Fruit fly (Drosophila melanogaster) whole organism, embryonic: ENCODE measurements around the gene Lmx1a.

Source experiments
- BEAF-32 ChIP-seq: fragments of 200-800 bp; sonication (Bioruptor generic); optimal IDR thresholded peaks from 3 replicates; lab custom pipeline; 2017; ENCODE audit warnings: missing biosample characterization, missing genetic modification characterization, mild to moderate bottlenecking, moderate library complexity, missing genetic modification reagents
- CG10209 ChIP-seq: fragments of 200-800 bp; sonication (Bioruptor generic); optimal IDR thresholded peaks from 3 replicates; lab custom pipeline; 2017; ENCODE audit warnings: missing biosample characterization, mild to moderate bottlenecking, missing genetic modification characterization, missing genetic modification reagents
- CG11504 ChIP-seq: fragments of 200-800 bp; sonication (Bioruptor generic); optimal IDR thresholded peaks from 3 replicates; lab custom pipeline; 2019; ENCODE audit warnings: missing biosample characterization, mild to moderate bottlenecking, missing genetic modification characterization, moderate library complexity
- CG13287 ChIP-seq: fragments of 200-800 bp; sonication (Bioruptor generic); IDR thresholded peaks from 2 replicates; pipeline ENCODE4 v1.3.6; 2022; ENCODE audit warnings: missing biosample characterization, missing genetic modification characterization; ENCODE audit not compliant: partially characterized antibody
- CG13624 ChIP-seq: fragments of 200-800 bp; sonication (Bioruptor generic); optimal IDR thresholded peaks from 2 replicates; lab custom pipeline; 2016; ENCODE audit warnings: missing biosample characterization, missing genetic modification characterization
- CG17328 ChIP-seq: fragments of 200-800 bp; sonication (Bioruptor generic); IDR thresholded peaks from 2 replicates; pipeline ENCODE4 v1.3.6; 2022; ENCODE audit warnings: missing biosample characterization, missing genetic modification characterization
- CG2712 ChIP-seq: fragments of 200-800 bp; optimal IDR thresholded peaks from 3 replicates; lab custom pipeline; 2019; ENCODE audit warnings: missing biosample characterization, mild to moderate bottlenecking, missing genetic modification characterization, moderate library complexity
- CG31441 ChIP-seq: fragments of 200-800 bp; sonication (Bioruptor generic); IDR thresholded peaks from 2 replicates; pipeline ENCODE4 v1.3.6; 2022; ENCODE audit warnings: missing biosample characterization, missing genetic modification characterization
- CG32772 ChIP-seq: fragments of 200-800 bp; sonication (Bioruptor generic); IDR thresholded peaks from 2 replicates; pipeline ENCODE4 v1.3.6; 2022; ENCODE audit warnings: missing biosample characterization, missing genetic modification characterization
- CG33213 ChIP-seq: fragments of 200-800 bp; sonication (Bioruptor generic); optimal IDR thresholded peaks from 3 replicates; lab custom pipeline; 2016; ENCODE audit warnings: missing biosample characterization, missing genetic modification characterization
- CG3995 ChIP-seq: fragments of 200-800 bp; sonication (Bioruptor generic); optimal IDR thresholded peaks from 3 replicates; lab custom pipeline; 2016; ENCODE audit warnings: missing biosample characterization, missing genetic modification characterization
- CG6654 ChIP-seq: fragments of 200-800 bp; sonication (Bioruptor generic); optimal IDR thresholded peaks from 2 replicates; lab custom pipeline; 2017; ENCODE audit warnings: missing biosample characterization, mild to moderate bottlenecking, missing genetic modification characterization
- CG7786 ChIP-seq: fragments of 200-800 bp; sonication (Bioruptor generic); optimal IDR thresholded peaks from 2 replicates; lab custom pipeline; 2016; ENCODE audit warnings: missing biosample characterization, missing genetic modification characterization
- CG9932 ChIP-seq: fragments of 200-800 bp; sonication (Bioruptor generic); IDR thresholded peaks from 2 replicates; pipeline ENCODE4 v1.3.6; 2022; ENCODE audit warnings: missing biosample characterization, missing genetic modification characterization
- Chrac-16 ChIP-seq: fragments of 200-800 bp; sonication (Bioruptor generic); optimal IDR thresholded peaks from 3 replicates; lab custom pipeline; 2016; ENCODE audit warnings: missing biosample characterization, missing genetic modification characterization
- CkIIα-i1 ChIP-seq: fragments of 200-800 bp; sonication (Bioruptor generic); IDR thresholded peaks from 2 replicates; pipeline ENCODE4 v1.3.6; 2022; ENCODE audit warnings: missing biosample characterization, missing genetic modification characterization
- CoRest ChIP-seq: fragments of 200-800 bp; sonication (Bioruptor generic); optimal IDR thresholded peaks from 3 replicates; lab custom pipeline; 2018; ENCODE audit warnings: missing biosample characterization, mild to moderate bottlenecking, missing genetic modification characterization, moderate library complexity
- Dad ChIP-seq: fragments of 200-800 bp; sonication (Bioruptor generic); optimal IDR thresholded peaks from 3 replicates; lab custom pipeline; 2016; ENCODE audit warnings: missing biosample characterization, missing genetic modification characterization
- Ets65A ChIP-seq: fragments of 200-800 bp; sonication (Bioruptor generic); peaks from one replicate; lab custom pipeline; 2016; ENCODE audit warnings: missing biosample characterization, missing genetic modification characterization
- Ets97D ChIP-seq: fragments of 200-800 bp; sonication (Bioruptor generic); optimal IDR thresholded peaks from 3 replicates; lab custom pipeline; 2016; ENCODE audit warnings: missing biosample characterization, missing genetic modification characterization
- Lim3 ChIP-seq: fragments of 200-800 bp; sonication (Bioruptor generic); IDR thresholded peaks from 2 replicates; pipeline ENCODE4 v1.3.6; 2022; ENCODE audit warnings: missing biosample characterization, missing genetic modification characterization
- Max ChIP-seq: fragments of 200-800 bp; sonication (Bioruptor generic); optimal IDR thresholded peaks from 2 replicates; lab custom pipeline; 2016; ENCODE audit warnings: missing biosample characterization, mild to moderate bottlenecking, missing genetic modification characterization
- Med ChIP-seq: fragments of 200-800 bp; sonication (Bioruptor generic); peaks from one replicate; lab custom pipeline; 2016; ENCODE audit warnings: missing biosample characterization, missing genetic modification characterization, mild to moderate bottlenecking, inconsistent platforms, moderate library complexity
- Mes4 ChIP-seq: fragments of 200-800 bp; sonication (Bioruptor generic); optimal IDR thresholded peaks from 2 replicates; lab custom pipeline; 2016; ENCODE audit warnings: missing biosample characterization, missing genetic modification characterization
- NC2β ChIP-seq: fragments of 200-800 bp; sonication (Bioruptor generic); optimal IDR thresholded peaks from 2 replicates; lab custom pipeline; 2016; ENCODE audit warnings: missing biosample characterization, missing genetic modification characterization
- Nf-YC ChIP-seq: fragments of 200-800 bp; optimal IDR thresholded peaks from 3 replicates; lab custom pipeline; 2019; ENCODE audit warnings: missing biosample characterization, mild to moderate bottlenecking, missing genetic modification characterization, moderate library complexity
- Optix ChIP-seq: fragments of 200-800 bp; sonication (Bioruptor generic); IDR thresholded peaks from 3 replicates; pipeline ENCODE4 v1.3.6; 2022; ENCODE audit warnings: missing biosample characterization, missing genetic modification characterization
- Poxn ChIP-seq: fragments of 200-800 bp; sonication (Bioruptor generic); IDR thresholded peaks from 2 replicates; pipeline ENCODE4 v1.3.6; 2022; ENCODE audit warnings: missing biosample characterization, missing genetic modification characterization
- Sin3A ChIP-seq: fragments of >200 bp; optimal IDR thresholded peaks from 2 replicates; lab custom pipeline; 2018
- bab2 ChIP-seq: fragments of 200-800 bp; sonication (Bioruptor generic); optimal IDR thresholded peaks from 2 replicates; lab custom pipeline; 2016; ENCODE audit warnings: missing biosample characterization, missing genetic modification characterization
- cato ChIP-seq: fragments of 200-800 bp; sonication (Bioruptor generic); optimal IDR thresholded peaks from 2 replicates; lab custom pipeline; 2016; ENCODE audit warnings: missing biosample characterization, missing genetic modification characterization, borderline replicate concordance
- croc ChIP-seq: fragments of 200-800 bp; sonication (Bioruptor generic); conservative IDR thresholded peaks from 3 replicates; pipeline ENCODE4 v1.3.6; 2022; ENCODE audit warnings: missing biosample characterization, missing genetic modification characterization
- danr ChIP-seq: fragments of 200-800 bp; sonication (Bioruptor generic); IDR thresholded peaks from 2 replicates; pipeline ENCODE4 v1.3.6; 2022; ENCODE audit warnings: missing biosample characterization, missing genetic modification characterization
- dpn ChIP-seq, 2 experiments: fragments of 200-800 bp; sonication (Bioruptor generic); optimal IDR thresholded peaks; 3 replicates each; lab custom pipeline; 2016; ENCODE audit warnings: missing biosample characterization in 2 of 2, missing genetic modification characterization in 2 of 2
- ewg ChIP-seq: fragments of 200-800 bp; sonication (Bioruptor generic); optimal IDR thresholded peaks from 3 replicates; lab custom pipeline; 2017; ENCODE audit warnings: mild to moderate bottlenecking, missing biosample characterization, missing genetic modification reagents, missing genetic modification characterization
- fu2 ChIP-seq: fragments of 200-800 bp; sonication (Bioruptor generic); optimal IDR thresholded peaks from 2 replicates; lab custom pipeline; 2016; ENCODE audit warnings: missing biosample characterization, missing genetic modification characterization
- gfzf ChIP-seq: fragments of 200-800 bp; sonication (Bioruptor generic); optimal IDR thresholded peaks from 2 replicates; lab custom pipeline; 2016; ENCODE audit warnings: missing biosample characterization, mild to moderate bottlenecking, missing genetic modification characterization, moderate library complexity
- ham ChIP-seq: fragments of 200-800 bp; sonication (Bioruptor generic); IDR thresholded peaks from 2 replicates; pipeline ENCODE4 v1.3.6; 2022; ENCODE audit warnings: missing biosample characterization, missing genetic modification characterization
- insv ChIP-seq, 2 experiments: fragments of 200-800 bp; sonication (Bioruptor generic); optimal IDR thresholded peaks; 3 replicates each; lab custom pipeline; 2016 to 2018; ENCODE audit warnings: missing biosample characterization in 2 of 2, missing genetic modification characterization in 2 of 2
- ken ChIP-seq: fragments of 200-800 bp; sonication (Bioruptor generic); IDR thresholded peaks from 3 replicates; pipeline ENCODE4 v1.3.6; 2022; ENCODE audit warnings: missing biosample characterization, missing genetic modification characterization
- klu ChIP-seq: fragments of 200-800 bp; sonication (Bioruptor generic); IDR thresholded peaks from 2 replicates; pipeline ENCODE4 v1.3.6; 2022; ENCODE audit warnings: missing biosample characterization, missing genetic modification characterization
- lola ChIP-seq, 3 experiments: fragments of >200 bp in 2 of 3; fragments of 200-800 bp in 1 of 3; sonication (Bioruptor generic) in 1 of 3; optimal IDR thresholded peaks; 2 replicates each; lab custom pipeline; 2017 to 2019; ENCODE audit warnings: missing biosample characterization in 3 of 3, missing genetic modification characterization in 3 of 3, mild to moderate bottlenecking in 1 of 3, moderate library complexity in 1 of 3
- mam ChIP-seq: fragments of 200-800 bp; sonication (Bioruptor generic); optimal IDR thresholded peaks from 3 replicates; lab custom pipeline; 2016; ENCODE audit warnings: missing biosample characterization, missing genetic modification characterization
- p53 ChIP-seq: fragments of 200-800 bp; sonication (Bioruptor generic); optimal IDR thresholded peaks from 2 replicates; lab custom pipeline; 2016; ENCODE audit warnings: missing biosample characterization, missing genetic modification characterization
- pan ChIP-seq, 4 experiments: fragments of >200 bp in 3 of 4; fragments of 200-800 bp in 1 of 4; sonication (Bioruptor generic) in 1 of 4; optimal IDR thresholded peaks in 3 of 4; IDR thresholded peaks in 1 of 4; 2 replicates each; pipeline versions ENCODE4 v1.3.6 to Lab custom; 2017 to 2022; ENCODE audit warnings: missing biosample characterization in 2 of 4, missing genetic modification characterization in 2 of 4, mixed read lengths in 1 of 4
- shn ChIP-seq: fragments of 200-800 bp; sonication (Bioruptor generic); optimal IDR thresholded peaks from 3 replicates; lab custom pipeline; 2016; ENCODE audit warnings: missing biosample characterization, missing genetic modification characterization
- sna ChIP-seq: fragments of 200-800 bp; sonication (Bioruptor generic); IDR thresholded peaks from 2 replicates; pipeline ENCODE4 v1.3.6; 2022; ENCODE audit warnings: missing biosample characterization, missing genetic modification characterization; ENCODE audit not compliant: partially characterized antibody
- stwl ChIP-seq: fragments of 200-800 bp; sonication (Bioruptor generic); optimal IDR thresholded peaks from 3 replicates; lab custom pipeline; 2018; ENCODE audit warnings: missing biosample characterization, mild to moderate bottlenecking, missing genetic modification characterization, moderate library complexity
- ttk ChIP-seq: fragments of 200-800 bp; sonication (Bioruptor generic); IDR thresholded peaks from 2 replicates; pipeline ENCODE4 v2.1.2; 2022; ENCODE audit warnings: missing biosample characterization, missing genetic modification characterization
- unc-4 ChIP-seq: fragments of 200-800 bp; sonication (Bioruptor generic); IDR thresholded peaks from 2 replicates; pipeline ENCODE4 v1.3.6; 2022; ENCODE audit warnings: missing biosample characterization, missing genetic modification characterization; ENCODE audit not compliant: partially characterized antibody
- vvl ChIP-seq: fragments of 200-800 bp; sonication (Bioruptor generic); IDR thresholded peaks from 2 replicates; pipeline ENCODE4 v1.3.6; 2022; ENCODE audit warnings: missing biosample characterization, missing genetic modification characterization

Lmx1a gene

dm6 chr3L:12336339-12336738 is 7.3 kb downstream of the Lmx1a start, which contains the start of gene CG10418 (continued):
- TF ChIP-seq CG11504 (tag; lab: Kevin White, UChicago) (peak; percentile 60), lola (GFP tag; optimal IDR thresholded peaks at IDR 0.05; lab: Kevin White, UChicago) (peak in 1 of 3 experiments; percentile 49), Lim3 (no peak), ewg (GFP tag; lab: Kevin White, UChicago) (no peak), pan (optimal IDR thresholded peaks at IDR 0.05; lab: Kevin White, UChicago) (no peak), pan (GFP tag; optimal IDR thresholded peaks at IDR 0.05 in 1 of 2, IDR thresholded peaks at IDR 0.05 in 1 of 2) (no peak), croc (GFP tag; lab: Robert Waterston, UW) (no peak), CoRest (tag; lab: Kevin White, UChicago) (peak; percentile 74), Chrac-16 (GFP tag; lab: Kevin White, UChicago) (peak; percentile 65), mam (GFP tag; lab: Kevin White, UChicago) (peak; percentile 52), CG6654 (GFP tag; lab: Kevin White, UChicago) (no peak), CG2712 (peak; percentile 67), unc-4 (GFP tag; lab: Robert Waterston, UW) (peak; percentile 80), vvl (GFP tag; lab: Robert Waterston, UW) (peak; percentile 32), cato (peak; percentile 18), gfzf (GFP tag; lab: Kevin White, UChicago) (peak; percentile 14), CG32772 (GFP tag; lab: Robert Waterston, UW) (peak; percentile 48), Sin3A (peak; percentile 77), fu2 (GFP tag; lab: Kevin White, UChicago) (peak; percentile 6), CG13287 (peak; percentile 84), ttk (GFP tag; lab: Robert Waterston, UW) (no peak), stwl (tag; lab: Kevin White, UChicago) (peak; percentile 58), CG9932 (peak; percentile 59), NC2β (GFP tag; lab: Kevin White, UChicago) (peak; percentile 3), insv (GFP tag; optimal IDR thresholded peaks at IDR 0.05; lab: Kevin White, UChicago) (no peak), BEAF-32 (GFP tag; lab: Kevin White, UChicago) (peak; percentile 91), CG10209 (no peak), CG33213 (GFP tag; lab: Kevin White, UChicago) (no peak), CG3995 (GFP tag; lab: Kevin White, UChicago) (peak; percentile 99), CG17328 (GFP tag; lab: Robert Waterston, UW) (0 out of 2 replicates have a peak, but pooled peaks have one; percentile 30), CG31441 (GFP tag; lab: Robert Waterston, UW) (peak; percentile 82), sna (peak; percentile 84), ham (GFP tag; lab: Robert Waterston, UW) (no peak), Med (GFP tag; lab: Kevin White, UChicago) (peak; percentile 88), ken (GFP tag; lab: Robert Waterston, UW) (peak; percentile 47; the same call in 1 of the 3 replicates), Optix (GFP tag; lab: Robert Waterston, UW) (no peak), CG13624 (peak; percentile 6), Dad (no peak), Mes4 (GFP tag; lab: Kevin White, UChicago) (no peak), bab2 (peak; percentile 30), CkIIα-i1 (no peak), Nf-YC (tag; lab: Kevin White, UChicago) (peak; percentile 47), Poxn (GFP tag; lab: Robert Waterston, UW) (no peak), dpn (GFP tag; optimal IDR thresholded peaks at IDR 0.05; lab: Kevin White, UChicago) (peak; percentile 37 to 61), shn (GFP tag; lab: Kevin White, UChicago) (no peak), klu (GFP tag; lab: Robert Waterston, UW) (0 out of 2 replicates have a peak, but pooled peaks have one; percentile 7), CG7786 (GFP tag; lab: Kevin White, UChicago) (peak; percentile 22), Ets65A (GFP tag; lab: Kevin White, UChicago) (peak; percentile 96), Max (peak; percentile 65), Ets97D (GFP tag; lab: Kevin White, UChicago) (peak; percentile 69), danr (no peak), p53 (GFP tag; lab: Kevin White, UChicago) (no peak)
